Fruit fly (Drosophila melanogaster): ENCODE results near the gene CG42540.

The CG42540 gene

DNA sequence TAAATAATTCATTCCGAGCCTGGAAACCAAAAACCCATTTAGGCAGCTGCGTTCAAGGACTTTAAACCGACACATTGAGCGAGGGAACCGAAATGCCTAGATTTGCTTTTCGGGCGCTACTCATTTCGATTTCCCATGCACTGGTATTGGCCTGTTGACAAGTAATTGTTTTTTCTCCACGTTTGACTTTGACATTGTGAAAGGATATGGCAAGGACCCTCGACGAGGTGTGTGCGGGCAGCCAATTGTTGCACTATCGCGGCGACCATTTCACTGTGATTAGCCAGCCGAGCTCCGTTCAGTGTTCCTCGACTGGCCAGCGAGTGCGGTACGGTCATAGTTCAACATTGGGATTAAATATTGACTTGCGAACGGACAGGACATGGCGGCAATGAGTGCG lies at the start of gene CG42540:
Gene CG42540, plus strand, starts transcription at position 301 of the 400 bp plus-strand sequence.
- TF ChIP-seq CG11617 (GFP tag; optimal IDR thresholded peaks at IDR 0.05) = no peak

DNA sequence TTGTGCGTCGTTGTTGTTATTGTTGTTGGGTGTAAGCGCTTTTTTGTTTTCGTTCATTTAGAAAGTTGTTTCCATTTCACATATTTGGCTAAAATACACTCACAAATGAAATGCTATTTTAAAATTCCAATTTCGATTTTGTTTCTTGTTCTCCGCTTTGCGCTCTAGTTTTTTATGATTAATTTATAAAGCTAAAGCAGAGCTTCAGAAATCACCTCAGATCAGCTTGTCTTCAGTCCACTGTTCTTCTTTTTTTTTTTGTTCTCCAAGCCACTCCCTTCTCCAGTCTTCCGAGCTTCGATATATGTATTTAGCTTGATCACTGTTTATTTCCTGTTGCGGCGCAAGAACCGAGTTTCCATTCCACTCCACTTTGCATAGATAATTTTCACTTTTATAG lies 48.0 kb upstream of the CG42540 start:
- no peak for TF ChIP-seq Crg-1 (GFP tag; optimal IDR thresholded peaks at IDR 0.05)
- TF ChIP-seq Hr96 (GFP tag; optimal IDR thresholded peaks at IDR 0.05) = no peak
- TF ChIP-seq CG7101 (tag; optimal IDR thresholded peaks at IDR 0.05) = no peak
- no peak for TF ChIP-seq Clk (GFP tag; optimal IDR thresholded peaks at IDR 0.05)
- TF ChIP-seq CG7045 (GFP tag; optimal IDR thresholded peaks at IDR 0.05) = no peak
- no peak for TF ChIP-seq bab1 (GFP tag; optimal IDR thresholded peaks at IDR 0.05)
- TF ChIP-seq CG1620 (GFP tag; optimal IDR thresholded peaks at IDR 0.05) = no peak
- no peak for TF ChIP-seq CG5204 (GFP tag; optimal IDR thresholded peaks at IDR 0.05)
- no peak for TF ChIP-seq CG33017 (tag; optimal IDR thresholded peaks at IDR 0.05)
- no peak for TF ChIP-seq ovo (GFP tag; optimal IDR thresholded peaks at IDR 0.05)

DNA sequence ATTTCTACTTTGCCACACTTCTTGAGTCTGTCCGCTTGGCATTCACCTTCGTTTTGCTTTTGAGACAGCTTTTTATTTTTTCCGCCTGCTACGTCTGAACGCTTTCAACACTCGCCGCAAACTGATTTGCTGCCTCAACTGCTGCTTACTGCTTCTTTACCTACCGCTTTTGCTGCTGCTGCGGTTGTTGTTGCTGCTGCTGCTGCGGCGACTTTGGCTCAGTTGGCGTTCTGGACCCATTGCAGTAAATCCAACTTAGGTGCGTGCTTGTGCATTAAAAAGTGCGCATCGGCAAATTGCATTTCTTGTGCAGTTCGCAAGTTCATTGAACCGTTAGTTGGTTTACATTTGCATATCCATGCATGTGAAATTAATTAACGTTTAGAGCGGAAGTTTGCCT lies 47.6 kb upstream of the CG42540 start, which contains the start of gene NT1:
Gene NT1, minus strand, starts transcription at position 127 of the 400 bp plus-strand sequence.
- TF ChIP-seq CG7101 (tag; optimal IDR thresholded peaks at IDR 0.05) (no peak), ovo (GFP tag; optimal IDR thresholded peaks at IDR 0.05) (no peak), cnc (optimal IDR thresholded peaks at IDR 0.05) (no peak), Clk (GFP tag; optimal IDR thresholded peaks at IDR 0.05) (no peak), CG33017 (tag; optimal IDR thresholded peaks at IDR 0.05) (no peak), Mnt (GFP tag; optimal IDR thresholded peaks at IDR 0.05) (no peak), Crg-1 (GFP tag; optimal IDR thresholded peaks at IDR 0.05) (no peak), CG7045 (GFP tag; optimal IDR thresholded peaks at IDR 0.05) (no peak), bab1 (GFP tag; optimal IDR thresholded peaks at IDR 0.05) (no peak), Hr96 (GFP tag; optimal IDR thresholded peaks at IDR 0.05) (no peak), CG12768 (GFP tag; optimal IDR thresholded peaks at IDR 0.05) (no peak), CG5204 (GFP tag; optimal IDR thresholded peaks at IDR 0.05) (no peak), cic (GFP tag; optimal IDR thresholded peaks at IDR 0.05) (no peak), kay (GFP tag; ENCODE audit: borderline replicate concordance) (no peak), tj (GFP tag; optimal IDR thresholded peaks at IDR 0.05) (no peak), pad (GFP tag; optimal IDR thresholded peaks at IDR 0.05) (no peak), CG1620 (GFP tag; optimal IDR thresholded peaks at IDR 0.05) (no peak)

DNA sequence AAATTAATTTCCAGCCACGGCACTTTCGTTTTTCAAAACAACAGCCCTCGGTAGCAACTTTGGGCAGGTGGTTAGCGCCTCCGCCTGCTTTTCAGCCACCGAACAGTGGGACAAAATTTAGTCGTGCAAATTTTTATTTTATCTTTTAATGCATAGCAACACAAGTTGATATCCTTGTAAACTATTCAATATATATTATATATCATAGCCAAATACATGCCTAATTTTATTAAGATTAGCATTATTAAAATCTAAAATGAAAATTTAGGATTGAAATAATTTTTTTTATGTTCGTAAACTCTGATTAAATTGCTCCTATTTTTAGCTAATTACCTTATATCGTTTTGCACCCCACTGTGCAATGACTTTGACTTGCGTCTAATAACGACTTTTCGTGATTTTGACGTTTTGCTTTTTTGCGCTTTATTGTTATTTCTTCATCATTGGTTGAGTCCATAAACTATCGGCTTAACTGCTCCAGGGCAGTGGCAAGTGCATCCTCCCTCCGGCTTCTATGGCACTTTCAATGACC lies 46.9 kb upstream of the CG42540 start:
- TF ChIP-seq ovo (GFP tag; optimal IDR thresholded peaks at IDR 0.05) (no peak), kay (GFP tag; ENCODE audit: borderline replicate concordance) (no peak), CG33017 (tag; optimal IDR thresholded peaks at IDR 0.05) (no peak), pad (GFP tag; optimal IDR thresholded peaks at IDR 0.05) (no peak), toe (GFP tag; optimal IDR thresholded peaks at IDR 0.05) (no peak), CG14711 (tag; optimal IDR thresholded peaks at IDR 0.05) (no peak), CG5204 (GFP tag; optimal IDR thresholded peaks at IDR 0.05) (no peak), CG7045 (GFP tag; optimal IDR thresholded peaks at IDR 0.05) (no peak), Crg-1 (GFP tag; optimal IDR thresholded peaks at IDR 0.05) (no peak), CG11617 (GFP tag; optimal IDR thresholded peaks at IDR 0.05) (no peak), Mnt (GFP tag; optimal IDR thresholded peaks at IDR 0.05) (no peak), cnc (optimal IDR thresholded peaks at IDR 0.05) (no peak), CG1620 (GFP tag; optimal IDR thresholded peaks at IDR 0.05) (no peak), Hr96 (GFP tag; optimal IDR thresholded peaks at IDR 0.05) (no peak), cic (GFP tag; optimal IDR thresholded peaks at IDR 0.05) (no peak), tj (GFP tag; optimal IDR thresholded peaks at IDR 0.05) (no peak), Clk (GFP tag; optimal IDR thresholded peaks at IDR 0.05) (no peak), CG7101 (tag; optimal IDR thresholded peaks at IDR 0.05) (no peak), CG12768 (GFP tag; optimal IDR thresholded peaks at IDR 0.05) (no peak), bab1 (GFP tag; optimal IDR thresholded peaks at IDR 0.05) (no peak)

DNA sequence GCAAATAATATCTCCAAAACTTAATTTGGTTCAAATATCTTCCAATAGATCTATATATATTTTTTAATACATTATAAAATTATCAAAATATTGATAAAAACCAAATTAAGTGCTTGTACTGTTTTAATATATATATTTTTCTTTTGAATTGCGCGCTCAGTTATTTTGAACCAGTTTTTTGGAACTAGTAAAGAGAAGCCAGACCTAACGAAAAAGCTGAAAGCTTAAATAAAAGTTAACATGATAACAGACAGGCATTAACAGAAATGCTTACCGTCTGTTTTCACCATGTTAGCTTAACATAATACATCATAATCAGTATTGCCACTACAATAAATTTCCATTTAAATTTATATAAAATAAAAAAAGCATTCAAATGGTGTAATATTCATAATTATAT lies 45.6 kb upstream of the CG42540 start:
- TF ChIP-seq CG12768 (GFP tag; optimal IDR thresholded peaks at IDR 0.05) = no peak

DNA sequence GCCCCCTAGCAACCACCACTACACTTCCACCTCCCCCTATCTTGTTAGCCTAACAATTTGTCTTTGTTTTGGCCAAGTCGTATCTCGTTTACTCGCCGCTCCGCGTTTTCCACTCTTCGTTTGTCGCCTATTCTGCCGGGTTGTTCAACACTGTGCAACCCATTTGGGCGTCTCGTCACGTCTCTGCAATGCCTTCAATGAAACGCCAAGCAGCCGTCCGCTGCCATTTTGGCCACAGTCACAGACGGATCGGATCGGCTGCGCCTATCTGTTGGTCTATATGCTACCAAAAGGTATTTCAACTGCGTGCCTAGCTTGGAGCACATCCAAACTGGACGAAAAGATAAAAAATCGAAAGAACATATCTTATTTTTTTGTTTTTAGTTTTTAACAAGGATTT lies 39.5 kb upstream of the CG42540 start:
- TF ChIP-seq CG14711 (tag; optimal IDR thresholded peaks at IDR 0.05) = no peak
- no peak for TF ChIP-seq Hr96 (GFP tag; optimal IDR thresholded peaks at IDR 0.05)
- TF ChIP-seq ovo (GFP tag; optimal IDR thresholded peaks at IDR 0.05) = no peak
- TF ChIP-seq CG11617 (GFP tag; optimal IDR thresholded peaks at IDR 0.05) = no peak

DNA sequence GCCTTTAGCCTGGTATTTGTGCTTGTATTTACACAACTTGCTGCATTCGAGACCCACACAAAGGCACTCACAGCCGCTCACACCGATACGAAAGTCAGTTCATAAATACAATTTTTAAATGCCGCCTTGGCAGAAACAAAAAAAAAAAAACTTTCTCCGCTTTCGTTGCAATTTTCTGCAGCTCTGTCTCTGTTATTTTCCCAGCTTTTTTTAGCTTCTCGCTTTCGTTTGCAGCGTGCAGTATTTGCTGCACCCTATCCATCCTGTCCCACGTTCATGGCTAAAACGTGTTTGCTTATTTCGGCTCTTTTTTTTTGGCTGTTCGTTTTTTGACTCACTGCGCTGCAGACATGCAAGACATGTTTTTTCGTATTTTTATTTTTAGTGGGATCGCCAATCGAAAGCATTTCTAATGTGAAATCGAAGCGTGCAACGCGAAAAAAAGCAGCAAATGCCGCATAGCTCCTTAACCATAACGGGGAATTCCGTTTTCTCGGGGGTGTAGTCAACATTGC lies 36.4 kb upstream of the CG42540 start:
- TF ChIP-seq pad (GFP tag; optimal IDR thresholded peaks at IDR 0.05) (no peak), toe (GFP tag; optimal IDR thresholded peaks at IDR 0.05) (no peak), Hr96 (GFP tag; optimal IDR thresholded peaks at IDR 0.05) (no peak), tj (GFP tag; optimal IDR thresholded peaks at IDR 0.05) (no peak), CG7045 (GFP tag; optimal IDR thresholded peaks at IDR 0.05) (no peak), CG12768 (GFP tag; optimal IDR thresholded peaks at IDR 0.05) (no peak), kay (GFP tag; ENCODE audit: borderline replicate concordance) (no peak), CG14711 (tag; optimal IDR thresholded peaks at IDR 0.05) (no peak), ovo (GFP tag; optimal IDR thresholded peaks at IDR 0.05) (no peak), CG7101 (tag; optimal IDR thresholded peaks at IDR 0.05) (no peak), bab1 (GFP tag; optimal IDR thresholded peaks at IDR 0.05) (no peak), CG33017 (tag; optimal IDR thresholded peaks at IDR 0.05) (no peak), CG1620 (GFP tag; optimal IDR thresholded peaks at IDR 0.05) (no peak), CG11617 (GFP tag; optimal IDR thresholded peaks at IDR 0.05) (no peak)

Data from whole organism, adult.